Worm (Caenorhabditis elegans): Measurements from ENCODE around the gene twk-22.

Gene twk-22

ce11 chrX:16349019-16349418 is 42.8 kb downstream of the twk-22 start (continued):
- TF ChIP-seq ZK546.5 (tag; optimal IDR thresholded peaks at IDR 0.05): no peak

- TF ChIP-seq mbf-1 (tag; optimal IDR thresholded peaks at IDR 0.05) (no peak), nhr-129 (tag; optimal IDR thresholded peaks at IDR 0.05) (peak; percentile 13), sma-9 (GFP tag; optimal IDR thresholded peaks at IDR 0.05) (peak; percentile 11), sma-9 (tag; optimal IDR thresholded peaks at IDR 0.05) (no peak), crh-2 (tag; optimal IDR thresholded peaks at IDR 0.05) (no peak), aly-2 (tag; optimal IDR thresholded peaks at IDR 0.05) (no peak), zag-1 (tag; optimal IDR thresholded peaks at IDR 0.05) (no peak), mab-5 (tag; optimal IDR thresholded peaks at IDR 0.05) (no peak), dmd-4 (tag; optimal IDR thresholded peaks at IDR 0.05) (no peak), nhr-21 (tag; optimal IDR thresholded peaks at IDR 0.05) (no peak), snpc-4 (tag; optimal IDR thresholded peaks at IDR 0.05) (no peak), unc-62 (GFP tag; optimal IDR thresholded peaks at IDR 0.05) (no peak), ztf-11 (tag; optimal IDR thresholded peaks at IDR 0.05) (no peak), F13H6.1 (tag; optimal IDR thresholded peaks at IDR 0.05) (peak; percentile 70)
These were observed 46.2 kb downstream of the twk-22 start for ce11 chrX:16352503-16352902.

ce11 chrX:16354598-16355211 is 48.4 kb downstream of the twk-22 start, which contains the start of gene nhr-28:
TSS of gene nhr-28 (plus strand) at chrX:16354976.
- peak; percentile 88 for TF ChIP-seq nhr-129 (tag; optimal IDR thresholded peaks at IDR 0.05)
- TF ChIP-seq nhr-11 (tag; optimal IDR thresholded peaks at IDR 0.05): no peak

- TF ChIP-seq R02D3.7 (tag; optimal IDR thresholded peaks at IDR 0.05) (no peak), lsy-2 (tag; optimal IDR thresholded peaks at IDR 0.05) (no peak), nhr-11 (tag; optimal IDR thresholded peaks at IDR 0.05) (no peak), F13H6.1 (tag; optimal IDR thresholded peaks at IDR 0.05) (no peak), dmd-4 (tag; optimal IDR thresholded peaks at IDR 0.05) (no peak)
These were observed 50.1 kb downstream of the twk-22 start for ce11 chrX:16356341-16356740.

- no peak for TF ChIP-seq fos-1 (tag; optimal IDR thresholded peaks at IDR 0.05)
- TF ChIP-seq snpc-4 (tag; optimal IDR thresholded peaks at IDR 0.05): peak; percentile 19
- TF ChIP-seq nhr-12 (tag; optimal IDR thresholded peaks at IDR 0.05): no peak
- no peak for TF ChIP-seq nhr-23 (tag; optimal IDR thresholded peaks at IDR 0.05)
These were observed 51.3 kb downstream of the twk-22 start for ce11 chrX:16357531-16357930.

ce11 chrX:16361001-16361400 is 54.7 kb downstream of the twk-22 start:
- TF ChIP-seq lsy-2 (tag; optimal IDR thresholded peaks at IDR 0.05): no peak
- no peak for TF ChIP-seq sma-3 (GFP tag; optimal IDR thresholded peaks at IDR 0.05)
- TF ChIP-seq ztf-4 (tag; optimal IDR thresholded peaks at IDR 0.05): no peak
- TF ChIP-seq C34F6.9 (tag; optimal IDR thresholded peaks at IDR 0.05): no peak
- no peak for TF ChIP-seq zag-1 (tag; optimal IDR thresholded peaks at IDR 0.05)
- peak; percentile 70 for TF ChIP-seq F13H6.1 (tag; optimal IDR thresholded peaks at IDR 0.05)
- TF ChIP-seq nhr-12 (tag; optimal IDR thresholded peaks at IDR 0.05): no peak
- TF ChIP-seq elt-3 (tag; optimal IDR thresholded peaks at IDR 0.05): no peak
- peak; percentile 39 for TF ChIP-seq nhr-129 (tag; optimal IDR thresholded peaks at IDR 0.05)
- no peak for TF ChIP-seq peb-1 (tag; optimal IDR thresholded peaks at IDR 0.05)
- no peak for TF ChIP-seq ama-1 (optimal IDR thresholded peaks at IDR 0.05)
- TF ChIP-seq mbf-1 (tag; optimal IDR thresholded peaks at IDR 0.05): no peak
- no peak for TF ChIP-seq lin-11 (tag; optimal IDR thresholded peaks at IDR 0.05)
- TF ChIP-seq crh-2 (tag; optimal IDR thresholded peaks at IDR 0.05): no peak
- TF ChIP-seq lin-13 (GFP tag; optimal IDR thresholded peaks at IDR 0.05): no peak
- TF ChIP-seq alr-1 (tag; optimal IDR thresholded peaks at IDR 0.05): no peak
- TF ChIP-seq ceh-16 (tag; optimal IDR thresholded peaks at IDR 0.05): no peak
- TF ChIP-seq sma-9 (GFP tag; optimal IDR thresholded peaks at IDR 0.05): peak; percentile 46
- TF ChIP-seq sma-9 (tag; optimal IDR thresholded peaks at IDR 0.05): no peak
- TF ChIP-seq R02D3.7 (tag; optimal IDR thresholded peaks at IDR 0.05): no peak
- TF ChIP-seq ztf-1 (GFP tag; conservative IDR thresholded peaks at IDR 0.05): no peak

- TF ChIP-seq mab-5 (tag; optimal IDR thresholded peaks at IDR 0.05) (no peak), F13H6.1 (tag; optimal IDR thresholded peaks at IDR 0.05) (peak; percentile 44), sma-9 (GFP tag; optimal IDR thresholded peaks at IDR 0.05) (peak; percentile 21), sma-9 (tag; optimal IDR thresholded peaks at IDR 0.05) (no peak), aly-2 (tag; optimal IDR thresholded peaks at IDR 0.05) (no peak)
These were observed 57.4 kb downstream of the twk-22 start for ce11 chrX:16363637-16364036.

Measured in whole organism, L2 larva.